Worm (Caenorhabditis elegans): Measurements from ENCODE around the gene F11F1.1.

ce11 chrIII:13411202-13411601, 15.8 kb downstream of the F11F1.1 start:
- TF ChIP-seq ceh-36 (tag; optimal IDR thresholded peaks at IDR 0.05) (no peak), ama-1 (optimal IDR thresholded peaks at IDR 0.05) (no peak), F13C5.2 (tag; optimal IDR thresholded peaks at IDR 0.05) (no peak), pes-1 (GFP tag; IDR thresholded peaks at IDR 0.05) (no peak), hnd-1 (tag; optimal IDR thresholded peaks at IDR 0.05) (no peak), hmg-4 (GFP tag; optimal IDR thresholded peaks at IDR 0.05) (no peak), flt-1 (GFP tag; IDR thresholded peaks at IDR 0.05) (no peak), tra-4 (tag; optimal IDR thresholded peaks at IDR 0.05) (no peak), aly-1 (tag; optimal IDR thresholded peaks at IDR 0.05) (no peak), ceh-13 (GFP tag; optimal IDR thresholded peaks at IDR 0.05) (no peak)
